Fruit fly (Drosophila melanogaster) whole organism, embryonic: ENCODE measurements around the gene Pp2A-29B.

Experiments used
- Atf-2 ChIP-seq: fragments of 200-800 bp; sonication (Bioruptor generic); optimal IDR thresholded peaks from 2 replicates; lab custom pipeline; 2016; ENCODE audit warnings: missing biosample characterization, missing genetic modification characterization
- BtbVII ChIP-seq: fragments of 200-800 bp; sonication (Bioruptor generic); optimal IDR thresholded peaks from 3 replicates; lab custom pipeline; 2017; ENCODE audit warnings: missing biosample characterization, mild to moderate bottlenecking, missing genetic modification characterization
- CG10543 ChIP-seq: fragments of 200-800 bp; sonication (Bioruptor generic); optimal IDR thresholded peaks from 3 replicates; lab custom pipeline; 2017; ENCODE audit warnings: missing biosample characterization, mild to moderate bottlenecking, missing genetic modification characterization, moderate library complexity
- CG11504 ChIP-seq: fragments of 200-800 bp; sonication (Bioruptor generic); optimal IDR thresholded peaks from 3 replicates; lab custom pipeline; 2019; ENCODE audit warnings: missing biosample characterization, mild to moderate bottlenecking, missing genetic modification characterization, moderate library complexity
- CG12236 ChIP-seq: fragments of 200-800 bp; sonication (Bioruptor generic); optimal IDR thresholded peaks from 2 replicates; lab custom pipeline; 2016; ENCODE audit warnings: missing biosample characterization, missing genetic modification characterization
- CG1233 ChIP-seq: fragments of 200-800 bp; sonication (Bioruptor generic); optimal IDR thresholded peaks from 4 replicates; lab custom pipeline; 2018; ENCODE audit warnings: missing biosample characterization, mild to moderate bottlenecking, missing genetic modification characterization
- CG12659 ChIP-seq: fragments of 200-800 bp; sonication (Bioruptor generic); optimal IDR thresholded peaks from 3 replicates; lab custom pipeline; 2017; ENCODE audit warnings: mild to moderate bottlenecking, missing biosample characterization, missing genetic modification reagents, missing genetic modification characterization
- CG12744 ChIP-seq: fragments of 200-800 bp; sonication (Bioruptor generic); optimal IDR thresholded peaks from 2 replicates; lab custom pipeline; 2016; ENCODE audit warnings: missing biosample characterization, missing genetic modification characterization
- CG1647 ChIP-seq: fragments of 200-800 bp; sonication (Bioruptor generic); optimal IDR thresholded peaks from 3 replicates; lab custom pipeline; 2016; ENCODE audit warnings: missing biosample characterization, missing genetic modification characterization
- CG18011 ChIP-seq: fragments of 200-800 bp; sonication (Bioruptor generic); optimal IDR thresholded peaks from 2 replicates; lab custom pipeline; 2017; ENCODE audit warnings: missing biosample characterization, missing genetic modification characterization, mild to moderate bottlenecking, moderate library complexity, missing genotype
- CG1832 ChIP-seq: fragments of 200-800 bp; sonication (Bioruptor generic); optimal IDR thresholded peaks from 2 replicates; lab custom pipeline; 2017; ENCODE audit warnings: missing biosample characterization, mild to moderate bottlenecking, missing genetic modification characterization, inconsistent platforms
- CG2120 ChIP-seq: fragments of 200-800 bp; sonication (Bioruptor generic); optimal IDR thresholded peaks from 3 replicates; lab custom pipeline; 2016; ENCODE audit warnings: missing biosample characterization, missing genetic modification characterization
- CG2129 ChIP-seq: fragments of 200-800 bp; sonication (Bioruptor generic); IDR thresholded peaks from 2 replicates; pipeline ENCODE4 v1.3.6; 2022; ENCODE audit warnings: missing biosample characterization, missing genetic modification characterization; ENCODE audit not compliant: partially characterized antibody
- CG30020 ChIP-seq: fragments of 200-800 bp; optimal IDR thresholded peaks from 2 replicates; lab custom pipeline; 2019; ENCODE audit warnings: missing biosample characterization, mild to moderate bottlenecking, missing genetic modification characterization, moderate library complexity
- CG31441 ChIP-seq: fragments of 200-800 bp; sonication (Bioruptor generic); IDR thresholded peaks from 2 replicates; pipeline ENCODE4 v1.3.6; 2022; ENCODE audit warnings: missing biosample characterization, missing genetic modification characterization
- CG4730 ChIP-seq: fragments of 200-800 bp; sonication (Bioruptor generic); IDR thresholded peaks from 2 replicates; pipeline ENCODE4 v1.3.6; 2022; ENCODE audit warnings: missing biosample characterization, missing genetic modification characterization
- CG6813 ChIP-seq: fragments of 200-800 bp; sonication (Bioruptor generic); optimal IDR thresholded peaks from 2 replicates; lab custom pipeline; 2017; ENCODE audit warnings: missing biosample characterization, missing genetic modification characterization, mild to moderate bottlenecking, moderate library complexity, missing genetic modification reagents
- CG8359 ChIP-seq: fragments of 200-800 bp; sonication (Bioruptor generic); optimal IDR thresholded peaks from 2 replicates; lab custom pipeline; 2017; ENCODE audit warnings: missing biosample characterization, mild to moderate bottlenecking, missing genetic modification characterization, borderline replicate concordance
- CG8765 ChIP-seq: fragments of 200-800 bp; sonication (Bioruptor generic); IDR thresholded peaks from 2 replicates; pipeline ENCODE4 v1.3.6; 2022; ENCODE audit warnings: missing biosample characterization, missing genetic modification characterization
- CG9609 ChIP-seq: fragments of 200-800 bp; sonication (Bioruptor generic); optimal IDR thresholded peaks from 3 replicates; lab custom pipeline; 2016; ENCODE audit warnings: missing biosample characterization, missing genetic modification characterization
- Dbx ChIP-seq: fragments of 200-800 bp; sonication (Bioruptor generic); IDR thresholded peaks from 3 replicates; pipeline ENCODE4 v1.3.6; 2022; ENCODE audit warnings: missing biosample characterization, missing genetic modification characterization
- Dip2 ChIP-seq: fragments of 200-800 bp; sonication (Bioruptor generic); IDR thresholded peaks from 2 replicates; pipeline ENCODE4 v1.3.6; 2022; ENCODE audit warnings: missing biosample characterization, missing genetic modification characterization
- E2f1 ChIP-seq: fragments of 200-800 bp; sonication (Bioruptor generic); IDR thresholded peaks from 2 replicates; pipeline ENCODE4 v1.3.6; 2022; ENCODE audit warnings: missing biosample characterization, missing genetic modification characterization
- Meics ChIP-seq: fragments of 200-800 bp; sonication (Bioruptor generic); optimal IDR thresholded peaks from 2 replicates; lab custom pipeline; 2017; ENCODE audit warnings: missing biosample characterization, mild to moderate bottlenecking, missing genetic modification characterization
- NFAT ChIP-seq: fragments of 200-800 bp; sonication (Bioruptor generic); IDR thresholded peaks from 2 replicates; pipeline ENCODE4 v1.3.6; 2022; ENCODE audit warnings: missing biosample characterization, missing genetic modification characterization
- Sox102F ChIP-seq: fragments of 200-800 bp; sonication (Bioruptor generic); optimal IDR thresholded peaks from 2 replicates; lab custom pipeline; 2018; ENCODE audit warnings: missing biosample characterization, mild to moderate bottlenecking, missing genetic modification characterization, moderate library complexity
- Sry-β ChIP-seq: fragments of 200-800 bp; sonication (Bioruptor generic); optimal IDR thresholded peaks from 2 replicates; lab custom pipeline; 2018; ENCODE audit warnings: missing biosample characterization, mild to moderate bottlenecking, missing genetic modification characterization, moderate library complexity
- ase ChIP-seq: fragments of 200-800 bp; sonication (Bioruptor generic); IDR thresholded peaks from 3 replicates; pipeline ENCODE4 v1.3.6; 2022; ENCODE audit warnings: missing biosample characterization, missing genetic modification characterization
- bbx ChIP-seq: fragments of 200-800 bp; sonication (Bioruptor generic); IDR thresholded peaks from 2 replicates; pipeline ENCODE4 v1.3.6; 2022; ENCODE audit warnings: missing biosample characterization, missing genetic modification characterization; ENCODE audit not compliant: partially characterized antibody
- bcd ChIP-seq: fragments of 200-800 bp; sonication (Bioruptor generic); optimal IDR thresholded peaks from 2 replicates; lab custom pipeline; 2017; ENCODE audit warnings: missing biosample characterization, mild to moderate bottlenecking, missing genetic modification characterization
- btn ChIP-seq: fragments of 200-800 bp; sonication (Bioruptor generic); optimal IDR thresholded peaks from 2 replicates; lab custom pipeline; 2016; ENCODE audit warnings: missing biosample characterization, missing genetic modification characterization
- cas ChIP-seq: fragments of 200-800 bp; sonication (Bioruptor generic); IDR thresholded peaks from 2 replicates; pipeline ENCODE4 v1.3.6; 2022; ENCODE audit warnings: missing biosample characterization, missing genetic modification characterization
- dmrt99B ChIP-seq: fragments of 200-800 bp; sonication (Bioruptor generic); optimal IDR thresholded peaks from 2 replicates; lab custom pipeline; 2018; ENCODE audit warnings: missing biosample characterization, mild to moderate bottlenecking, missing genetic modification characterization, moderate library complexity
- dpn ChIP-seq, 2 experiments: fragments of 200-800 bp; sonication (Bioruptor generic); optimal IDR thresholded peaks; 3 replicates each; lab custom pipeline; 2016; ENCODE audit warnings: missing biosample characterization in 2 of 2, missing genetic modification characterization in 2 of 2
- dysf ChIP-seq: fragments of 200-800 bp; sonication (Bioruptor generic); IDR thresholded peaks from 3 replicates; pipeline ENCODE4 v1.3.6; 2022; ENCODE audit warnings: missing biosample characterization, missing genetic modification characterization
- en ChIP-seq: fragments of 200-800 bp; sonication (Bioruptor generic); optimal IDR thresholded peaks from 2 replicates; lab custom pipeline; 2016; ENCODE audit warnings: missing biosample characterization, missing genetic modification characterization
- eyg ChIP-seq: fragments of 200-800 bp; sonication (Bioruptor generic); optimal IDR thresholded peaks from 3 replicates; lab custom pipeline; 2016; ENCODE audit warnings: missing biosample characterization, missing genetic modification characterization
- h ChIP-seq: fragments of >200 bp; optimal IDR thresholded peaks from 2 replicates; lab custom pipeline; 2017
- klu ChIP-seq: fragments of 200-800 bp; sonication (Bioruptor generic); IDR thresholded peaks from 2 replicates; pipeline ENCODE4 v1.3.6; 2022; ENCODE audit warnings: missing biosample characterization, missing genetic modification characterization
- lbe ChIP-seq: fragments of 200-800 bp; sonication (Bioruptor generic); optimal IDR thresholded peaks from 2 replicates; lab custom pipeline; 2016; ENCODE audit warnings: missing biosample characterization, mild to moderate bottlenecking, missing genetic modification characterization
- lola ChIP-seq, 3 experiments: fragments of >200 bp in 2 of 3; fragments of 200-800 bp in 1 of 3; sonication (Bioruptor generic) in 1 of 3; optimal IDR thresholded peaks; 2 replicates each; lab custom pipeline; 2017 to 2019; ENCODE audit warnings: missing biosample characterization in 3 of 3, missing genetic modification characterization in 3 of 3, mild to moderate bottlenecking in 1 of 3, moderate library complexity in 1 of 3
- phol ChIP-seq: fragments of 200-800 bp; sonication (Bioruptor generic); optimal IDR thresholded peaks from 3 replicates; lab custom pipeline; 2018; ENCODE audit warnings: missing biosample characterization, mild to moderate bottlenecking, missing genetic modification characterization, moderate library complexity
- pnt ChIP-seq: fragments of 200-800 bp; sonication (Bioruptor generic); optimal IDR thresholded peaks from 3 replicates; lab custom pipeline; 2016; ENCODE audit warnings: missing biosample characterization, missing genetic modification characterization
- pum ChIP-seq: fragments of 200-800 bp; sonication (Bioruptor generic); optimal IDR thresholded peaks from 2 replicates; lab custom pipeline; 2016; ENCODE audit warnings: missing biosample characterization, missing genetic modification characterization
- pzg ChIP-seq: fragments of 200-800 bp; sonication (Bioruptor generic); optimal IDR thresholded peaks from 3 replicates; lab custom pipeline; 2018; ENCODE audit warnings: missing biosample characterization, mild to moderate bottlenecking, missing genetic modification characterization, moderate library complexity
- row ChIP-seq: fragments of 200-800 bp; sonication (Bioruptor generic); IDR thresholded peaks from 3 replicates; pipeline ENCODE4 v1.3.6; 2022; ENCODE audit warnings: missing biosample characterization, missing genetic modification characterization
- shn ChIP-seq: fragments of 200-800 bp; sonication (Bioruptor generic); optimal IDR thresholded peaks from 3 replicates; lab custom pipeline; 2016; ENCODE audit warnings: missing biosample characterization, missing genetic modification characterization
- sima ChIP-seq: fragments of 200-800 bp; sonication (Bioruptor generic); optimal IDR thresholded peaks from 2 replicates; lab custom pipeline; 2016; ENCODE audit warnings: missing biosample characterization, missing genetic modification characterization
- tin ChIP-seq: fragments of 200-800 bp; sonication (Bioruptor generic); optimal IDR thresholded peaks from 3 replicates; lab custom pipeline; 2016; ENCODE audit warnings: missing biosample characterization, missing genetic modification characterization
- trh ChIP-seq: fragments of 200-800 bp; sonication (Bioruptor generic); optimal IDR thresholded peaks from 2 replicates; lab custom pipeline; 2016; ENCODE audit warnings: missing biosample characterization, missing genetic modification characterization
- tx ChIP-seq: fragments of 200-800 bp; sonication (Bioruptor generic); optimal IDR thresholded peaks from 2 replicates; lab custom pipeline; 2016; ENCODE audit warnings: missing biosample characterization, missing genetic modification characterization

Gene Pp2A-29B

dm6 chr2L:8371354-8371937 lies 5.6 kb downstream of the Pp2A-29B start (continued):
- TF ChIP-seq CG10543 (GFP tag; lab: Kevin White, UChicago) (no peak), CG9609 (GFP tag; lab: Kevin White, UChicago) (no peak), CG4730 (no peak), lola (GFP tag; optimal IDR thresholded peaks at IDR 0.05; lab: Kevin White, UChicago) (no peak), NFAT (GFP tag; lab: Robert Waterston, UW) (no peak), cas (GFP tag; lab: Robert Waterston, UW) (no peak), en (GFP tag; lab: Kevin White, UChicago) (no peak), CG12236 (no peak), btn (GFP tag; lab: Kevin White, UChicago) (no peak), E2f1 (GFP tag; lab: Robert Waterston, UW) (no peak), trh (GFP tag; lab: Kevin White, UChicago) (no peak), CG1647 (GFP tag; lab: Kevin White, UChicago) (no peak), bbx (no peak), CG8765 (GFP tag; lab: Robert Waterston, UW) (no peak), row (peak; percentile 38; the same call in 1 of the 3 replicates), CG8359 (GFP tag; lab: Kevin White, UChicago) (no peak), CG2120 (GFP tag; lab: Kevin White, UChicago) (no peak), Dip2 (no peak), eyg (GFP tag; lab: Kevin White, UChicago) (no peak), pzg (GFP tag; lab: Kevin White, UChicago) (no peak), tin (GFP tag; lab: Kevin White, UChicago) (no peak), pnt (GFP tag; lab: Kevin White, UChicago) (no peak), sima (GFP tag; lab: Kevin White, UChicago) (no peak), ase (GFP tag; lab: Robert Waterston, UW) (no peak), phol (tag; lab: Kevin White, UChicago) (peak; percentile 23), h (lab: Kevin White, UChicago) (no peak), lbe (GFP tag; lab: Kevin White, UChicago) (no peak), CG30020 (no peak), klu (GFP tag; lab: Robert Waterston, UW) (no peak), Atf-2 (GFP tag; lab: Kevin White, UChicago) (no peak), CG6813 (GFP tag; lab: Kevin White, UChicago) (peak; percentile 14), dmrt99B (peak; percentile 54), shn (no peak), CG18011 (no peak), CG1832 (GFP tag; lab: Kevin White, UChicago) (no peak), Sry-β (GFP tag; lab: Kevin White, UChicago) (no peak), BtbVII (GFP tag; lab: Kevin White, UChicago) (peak; percentile 24), bcd (GFP tag; lab: Kevin White, UChicago) (no peak), dysf (0 out of 3 replicates have a peak, but pooled peaks have one; percentile 12), Meics (peak; percentile 48), dpn (GFP tag; optimal IDR thresholded peaks at IDR 0.05; lab: Kevin White, UChicago) (peak in 1 of 2 experiments; percentile 24), CG1233 (no peak), CG12659 (GFP tag; lab: Kevin White, UChicago) (peak; percentile 23), CG11504 (tag; lab: Kevin White, UChicago) (peak; percentile 48), tx (no peak), pum (GFP tag; lab: Kevin White, UChicago) (no peak), CG31441 (peak; percentile 50; the same call in 1 of the 2 replicates), CG12744 (no peak), Sox102F (peak; percentile 23), CG2129 (GFP tag; lab: Robert Waterston, UW) (no peak), Dbx (no peak)
